Fruit fly (Drosophila melanogaster) whole organism, embryonic: ENCODE data around the gene SkpD.

Experiments
- Ada2b ChIP-seq: fragments of 200-800 bp; sonication (Bioruptor generic); IDR thresholded peaks from 2 replicates; pipeline ENCODE4 v1.3.6; 2022; ENCODE audit warnings: missing biosample characterization, missing genetic modification characterization
- B-H1 ChIP-seq: fragments of 200-800 bp; sonication (Bioruptor generic); IDR thresholded peaks from 3 replicates; pipeline ENCODE4 v1.3.6; 2022; ENCODE audit warnings: missing biosample characterization, missing genetic modification characterization
- B-H2 ChIP-seq: fragments of 200-800 bp; sonication (Bioruptor generic); optimal IDR thresholded peaks from 2 replicates; lab custom pipeline; 2018; ENCODE audit warnings: missing biosample characterization, mild to moderate bottlenecking, missing genetic modification characterization
- CG1024 ChIP-seq: fragments of 200-800 bp; sonication (Bioruptor generic); IDR thresholded peaks from 2 replicates; pipeline ENCODE4 v1.3.6; 2022; ENCODE audit warnings: missing biosample characterization, missing genetic modification characterization
- CG10979 ChIP-seq: fragments of 200-800 bp; sonication (Bioruptor generic); optimal IDR thresholded peaks from 2 replicates; lab custom pipeline; 2018; ENCODE audit warnings: missing biosample characterization, mild to moderate bottlenecking, missing genetic modification characterization, moderate library complexity
- CG11085 ChIP-seq: fragments of 200-800 bp; sonication (Bioruptor generic); IDR thresholded peaks from 2 replicates; pipeline ENCODE4 v1.3.6; 2022; ENCODE audit warnings: missing biosample characterization, missing genetic modification characterization
- CG11696 ChIP-seq: fragments of 200-800 bp; sonication (Bioruptor generic); IDR thresholded peaks from 2 replicates; pipeline ENCODE4 v1.3.6; 2022; ENCODE audit warnings: missing biosample characterization, missing genetic modification characterization
- CG12104 ChIP-seq: fragments of 200-800 bp; sonication (Bioruptor generic); optimal IDR thresholded peaks from 3 replicates; lab custom pipeline; 2016; ENCODE audit warnings: missing biosample characterization, missing genetic modification characterization
- CG12744 ChIP-seq: fragments of 200-800 bp; sonication (Bioruptor generic); optimal IDR thresholded peaks from 2 replicates; lab custom pipeline; 2016; ENCODE audit warnings: missing biosample characterization, missing genetic modification characterization
- CG13894 ChIP-seq: fragments of 200-800 bp; sonication (Bioruptor generic); optimal IDR thresholded peaks from 3 replicates; lab custom pipeline; 2018; ENCODE audit warnings: missing biosample characterization, mild to moderate bottlenecking, missing genetic modification characterization, moderate library complexity
- CG15514 ChIP-seq: fragments of 200-800 bp; sonication (Bioruptor generic); optimal IDR thresholded peaks from 3 replicates; lab custom pipeline; 2017; ENCODE audit warnings: missing biosample characterization, missing genetic modification characterization, mild to moderate bottlenecking, moderate library complexity, missing genetic modification reagents
- CG1603 ChIP-seq: fragments of 200-800 bp; sonication (Bioruptor generic); optimal IDR thresholded peaks from 2 replicates; lab custom pipeline; 2019; ENCODE audit warnings: missing biosample characterization, mild to moderate bottlenecking, missing genetic modification characterization, moderate library complexity
- CG16863 ChIP-seq: fragments of 200-800 bp; sonication (Bioruptor generic); optimal IDR thresholded peaks from 3 replicates; lab custom pipeline; 2016; ENCODE audit warnings: missing biosample characterization, missing genetic modification characterization
- CG2202 ChIP-seq: fragments of 200-800 bp; sonication (Bioruptor generic); optimal IDR thresholded peaks from 2 replicates; lab custom pipeline; 2018; ENCODE audit warnings: missing biosample characterization, mild to moderate bottlenecking, missing genetic modification characterization
- CG2889 ChIP-seq: fragments of 200-800 bp; sonication (Bioruptor generic); IDR thresholded peaks from 3 replicates; pipeline ENCODE4 v1.3.6; 2022; ENCODE audit warnings: missing biosample characterization, missing genetic modification characterization
- CG3407 ChIP-seq: fragments of 200-800 bp; sonication (Bioruptor generic); optimal IDR thresholded peaks from 2 replicates; lab custom pipeline; 2018; ENCODE audit warnings: missing biosample characterization, mild to moderate bottlenecking, missing genetic modification characterization
- CG4360 ChIP-seq: fragments of 200-800 bp; sonication (Bioruptor generic); IDR thresholded peaks from 2 replicates; pipeline ENCODE4 v1.3.6; 2022; ENCODE audit warnings: missing biosample characterization, missing genetic modification characterization
- CG4424 ChIP-seq: fragments of 200-800 bp; sonication (Bioruptor generic); optimal IDR thresholded peaks from 3 replicates; lab custom pipeline; 2016; ENCODE audit warnings: missing biosample characterization, missing genetic modification characterization
- CG4854 ChIP-seq: fragments of 200-800 bp; sonication (Bioruptor generic); optimal IDR thresholded peaks from 2 replicates; lab custom pipeline; 2016; ENCODE audit warnings: missing biosample characterization, missing genetic modification characterization, inconsistent platforms
- CG9727 ChIP-seq: fragments of 200-800 bp; sonication (Bioruptor generic); optimal IDR thresholded peaks from 3 replicates; lab custom pipeline; 2017; ENCODE audit warnings: missing biosample characterization, mild to moderate bottlenecking, missing genetic modification characterization
- CG9817 ChIP-seq: fragments of 200-800 bp; sonication (Bioruptor generic); optimal IDR thresholded peaks from 2 replicates; lab custom pipeline; 2018; ENCODE audit warnings: missing biosample characterization, mild to moderate bottlenecking, missing genetic modification characterization, moderate library complexity
- CHES-1-like ChIP-seq: fragments of 200-800 bp; sonication (Bioruptor generic); optimal IDR thresholded peaks from 2 replicates; lab custom pipeline; 2016; ENCODE audit warnings: missing biosample characterization, missing genetic modification characterization
- Fer3 ChIP-seq: fragments of 200-800 bp; sonication (Bioruptor generic); optimal IDR thresholded peaks from 2 replicates; lab custom pipeline; 2018; ENCODE audit warnings: missing biosample characterization, mild to moderate bottlenecking, missing genetic modification characterization, moderate library complexity
- H15 ChIP-seq: fragments of 200-800 bp; sonication (Bioruptor generic); IDR thresholded peaks from 3 replicates; pipeline ENCODE4 v1.3.6; 2022; ENCODE audit warnings: missing biosample characterization, missing genetic modification characterization
- Hand ChIP-seq: fragments of 200-800 bp; sonication (Bioruptor generic); optimal IDR thresholded peaks from 2 replicates; lab custom pipeline; 2017; ENCODE audit warnings: mild to moderate bottlenecking, missing biosample characterization, missing genetic modification reagents, missing genetic modification characterization
- Hey ChIP-seq: fragments of 200-800 bp; sonication (Bioruptor generic); optimal IDR thresholded peaks from 3 replicates; lab custom pipeline; 2018; ENCODE audit warnings: missing biosample characterization, mild to moderate bottlenecking, missing genetic modification characterization
- Lim3 ChIP-seq: fragments of 200-800 bp; sonication (Bioruptor generic); IDR thresholded peaks from 2 replicates; pipeline ENCODE4 v1.3.6; 2022; ENCODE audit warnings: missing biosample characterization, missing genetic modification characterization
- MTF-1 ChIP-seq: fragments of 200-800 bp; sonication (Bioruptor generic); optimal IDR thresholded peaks from 2 replicates; lab custom pipeline; 2018; ENCODE audit warnings: missing biosample characterization, mild to moderate bottlenecking, missing genetic modification characterization, borderline replicate concordance
- NK7.1 ChIP-seq: fragments of 200-800 bp; sonication (Bioruptor generic); optimal IDR thresholded peaks from 3 replicates; lab custom pipeline; 2016; ENCODE audit warnings: missing biosample characterization, missing genetic modification characterization
- Oli ChIP-seq: fragments of 200-800 bp; sonication (Bioruptor generic); optimal IDR thresholded peaks from 2 replicates; lab custom pipeline; 2018; ENCODE audit warnings: missing biosample characterization, mild to moderate bottlenecking, missing genetic modification characterization, moderate library complexity
- Opbp ChIP-seq: fragments of 200-800 bp; sonication (Bioruptor generic); IDR thresholded peaks from 3 replicates; pipeline ENCODE4 v1.3.6; 2022; ENCODE audit warnings: missing biosample characterization, missing genetic modification characterization; ENCODE audit not compliant: partially characterized antibody
- Rfx ChIP-seq: fragments of 200-800 bp; sonication (Bioruptor generic); IDR thresholded peaks from 2 replicates; pipeline ENCODE4 v1.3.6; 2022; ENCODE audit warnings: missing biosample characterization, missing genetic modification characterization
- Sin3A ChIP-seq: fragments of >200 bp; optimal IDR thresholded peaks from 2 replicates; lab custom pipeline; 2018
- Sox100B ChIP-seq: fragments of 200-800 bp; sonication (Bioruptor generic); optimal IDR thresholded peaks from 3 replicates; lab custom pipeline; 2018; ENCODE audit warnings: missing biosample characterization, mild to moderate bottlenecking, missing genetic modification characterization
- az2 ChIP-seq: fragments of 200-800 bp; sonication (Bioruptor generic); optimal IDR thresholded peaks from 3 replicates; lab custom pipeline; 2016; ENCODE audit warnings: missing biosample characterization, missing genetic modification characterization
- cas ChIP-seq: fragments of 200-800 bp; sonication (Bioruptor generic); IDR thresholded peaks from 2 replicates; pipeline ENCODE4 v1.3.6; 2022; ENCODE audit warnings: missing biosample characterization, missing genetic modification characterization
- caup ChIP-seq: fragments of 200-800 bp; sonication (Bioruptor generic); optimal IDR thresholded peaks from 3 replicates; lab custom pipeline; 2017; ENCODE audit warnings: missing biosample characterization, mild to moderate bottlenecking, missing genetic modification characterization, moderate library complexity; ENCODE audit not compliant: severe bottlenecking
- dimm ChIP-seq: fragments of 200-800 bp; sonication (Bioruptor generic); IDR thresholded peaks from 2 replicates; pipeline ENCODE4 v1.3.6; 2022; ENCODE audit warnings: missing biosample characterization, missing genetic modification characterization
- dmrt11E ChIP-seq: fragments of 200-800 bp; sonication (Bioruptor generic); optimal IDR thresholded peaks from 3 replicates; lab custom pipeline; 2018; ENCODE audit warnings: missing biosample characterization, mild to moderate bottlenecking, missing genetic modification characterization, moderate library complexity
- gfzf ChIP-seq: fragments of 200-800 bp; sonication (Bioruptor generic); optimal IDR thresholded peaks from 2 replicates; lab custom pipeline; 2016; ENCODE audit warnings: missing biosample characterization, mild to moderate bottlenecking, missing genetic modification characterization, moderate library complexity
- gsb-n ChIP-seq: fragments of 200-800 bp; sonication (Bioruptor generic); optimal IDR thresholded peaks from 3 replicates; lab custom pipeline; 2018; ENCODE audit warnings: missing biosample characterization, mild to moderate bottlenecking, missing genetic modification characterization
- jigr1 ChIP-seq: fragments of 200-800 bp; sonication (Bioruptor generic); IDR thresholded peaks from 3 replicates; pipeline ENCODE4 v1.3.6; 2022; ENCODE audit warnings: missing biosample characterization, missing genetic modification characterization
- peb ChIP-seq: fragments of 200-800 bp; sonication (Bioruptor generic); IDR thresholded peaks from 2 replicates; pipeline ENCODE4 v1.3.6; 2022; ENCODE audit warnings: missing biosample characterization, missing genetic modification characterization
- psq ChIP-seq: fragments of 200-800 bp; sonication (Bioruptor generic); optimal IDR thresholded peaks from 2 replicates; lab custom pipeline; 2017; ENCODE audit warnings: missing biosample characterization, missing genetic modification characterization
- ro ChIP-seq: fragments of 200-800 bp; sonication (Bioruptor generic); IDR thresholded peaks from 2 replicates; pipeline ENCODE4 v1.3.6; 2022; ENCODE audit warnings: missing biosample characterization, missing genetic modification characterization
- run ChIP-seq: fragments of 200-800 bp; sonication (Bioruptor generic); optimal IDR thresholded peaks from 3 replicates; lab custom pipeline; 2018; ENCODE audit warnings: missing biosample characterization, mild to moderate bottlenecking, missing genetic modification characterization
- scrt ChIP-seq: fragments of 200-800 bp; sonication (Bioruptor generic); optimal IDR thresholded peaks from 2 replicates; lab custom pipeline; 2018; ENCODE audit warnings: missing biosample characterization, mild to moderate bottlenecking, missing genetic modification characterization, moderate library complexity
- sens ChIP-seq: fragments of 200-800 bp; sonication (Bioruptor generic); peaks from one replicate; lab custom pipeline; 2016; ENCODE audit warnings: missing biosample characterization, missing genetic modification characterization
- so ChIP-seq: fragments of 200-800 bp; sonication (Bioruptor generic); IDR thresholded peaks from 3 replicates; pipeline ENCODE4 v1.3.6; 2022; ENCODE audit warnings: missing biosample characterization, missing genetic modification characterization
- wek ChIP-seq: fragments of 200-800 bp; sonication (Bioruptor generic); optimal IDR thresholded peaks from 3 replicates; lab custom pipeline; 2018; ENCODE audit warnings: missing biosample characterization, mild to moderate bottlenecking, missing genetic modification characterization, moderate library complexity

The SkpD gene

DNA sequence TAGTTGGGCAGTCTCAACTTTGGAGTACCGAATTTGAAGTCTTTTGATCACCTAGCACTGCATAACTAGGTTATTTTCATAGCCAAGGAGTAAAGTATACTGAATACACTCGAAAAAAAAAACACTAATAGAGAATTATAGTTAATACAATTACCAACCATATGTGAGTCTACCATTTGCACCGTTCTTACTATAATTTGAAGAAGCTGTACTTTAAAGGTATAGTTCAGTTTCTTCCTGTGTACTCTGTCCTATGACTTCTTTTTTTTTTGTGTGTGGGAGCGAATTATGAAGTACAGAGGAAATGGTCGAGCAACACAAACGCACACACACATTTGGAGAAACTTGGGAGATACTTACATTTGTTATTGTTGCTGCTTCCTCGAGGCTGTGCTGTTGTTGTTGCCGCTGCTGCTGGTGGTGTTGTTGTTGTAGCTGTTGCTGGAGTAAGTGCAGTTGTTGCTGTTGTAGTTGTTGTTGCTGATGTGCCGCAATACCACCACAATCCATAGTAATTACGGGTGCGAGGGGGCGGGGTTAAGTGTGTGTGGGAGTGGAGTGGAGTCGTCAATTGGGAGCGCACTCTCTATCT, 38.1 kb downstream of the SkpD start (continued):
- TF ChIP-seq so (GFP tag; lab: Robert Waterston, UW) = peak; percentile 74; the same call in 2 of the 3 replicates
- peak; percentile 73 for TF ChIP-seq CG12104 (GFP tag; lab: Kevin White, UChicago)
- TF ChIP-seq MTF-1 (GFP tag; lab: Kevin White, UChicago) = peak; percentile 81
- peak; percentile 97 for TF ChIP-seq CG10979 (tag; lab: Kevin White, UChicago)
- TF ChIP-seq CG4854 (GFP tag; lab: Kevin White, UChicago) = peak; percentile 75
- TF ChIP-seq dmrt11E (tag; lab: Kevin White, UChicago) = peak; percentile 98
- TF ChIP-seq CG2202 (tag; lab: Kevin White, UChicago) = peak; percentile 88
- peak; percentile 68 for TF ChIP-seq scrt
- TF ChIP-seq CG4360 (GFP tag; lab: Robert Waterston, UW) = peak; percentile 100
- peak; percentile 67 for TF ChIP-seq ro (GFP tag; lab: Robert Waterston, UW)
- no peak for TF ChIP-seq B-H2
- peak; percentile 88 for TF ChIP-seq CG12744
- TF ChIP-seq Rfx (GFP tag; lab: Robert Waterston, UW) = peak; percentile 71
- peak; percentile 94 for TF ChIP-seq CG4424 (GFP tag; lab: Kevin White, UChicago)
- peak; percentile 94 for TF ChIP-seq Oli
- TF ChIP-seq CG3407 (GFP tag; lab: Kevin White, UChicago) = peak; percentile 89
- TF ChIP-seq az2 (GFP tag; lab: Kevin White, UChicago) = peak; percentile 96
- no peak for TF ChIP-seq Opbp (GFP tag; lab: Robert Waterston, UW)
- TF ChIP-seq Hey (tag; lab: Kevin White, UChicago) = no peak
- TF ChIP-seq gfzf (GFP tag; lab: Kevin White, UChicago) = no peak
- TF ChIP-seq CG11696 (GFP tag; lab: Robert Waterston, UW) = peak; percentile 68
- TF ChIP-seq cas (GFP tag; lab: Robert Waterston, UW) = no peak
- TF ChIP-seq CG16863 (GFP tag; lab: Kevin White, UChicago) = peak; percentile 93
- peak; percentile 94 for TF ChIP-seq gsb-n (tag; lab: Kevin White, UChicago)
- no peak for TF ChIP-seq CG13894
- TF ChIP-seq peb = peak; percentile 83
- peak; percentile 31; the same call in 1 of the 3 replicates for TF ChIP-seq jigr1 (GFP tag; lab: Robert Waterston, UW)
- no peak for TF ChIP-seq Sox100B
- TF ChIP-seq NK7.1 (GFP tag; lab: Kevin White, UChicago) = peak; percentile 83
- no peak for TF ChIP-seq Hand (GFP tag; lab: Kevin White, UChicago)
- peak; percentile 94 for TF ChIP-seq CG9727 (GFP tag; lab: Kevin White, UChicago)
- TF ChIP-seq CHES-1-like (GFP tag; lab: Kevin White, UChicago) = peak; percentile 86
- peak; percentile 44; the same call in 1 of the 2 replicates for TF ChIP-seq CG11085 (GFP tag; lab: Robert Waterston, UW)
- TF ChIP-seq Ada2b (GFP tag; lab: Robert Waterston, UW) = peak; percentile 86
- peak; percentile 85 for TF ChIP-seq H15
- TF ChIP-seq B-H1 (GFP tag; lab: Robert Waterston, UW) = peak; percentile 78
- peak; percentile 88 for TF ChIP-seq CG1603 (tag; lab: Kevin White, UChicago)
- TF ChIP-seq CG15514 (GFP tag; lab: Kevin White, UChicago) = peak; percentile 13
- peak; percentile 62 for TF ChIP-seq psq (GFP tag; lab: Kevin White, UChicago)
- peak; percentile 99 for TF ChIP-seq sens (GFP tag; lab: Kevin White, UChicago)
- TF ChIP-seq wek (GFP tag; lab: Kevin White, UChicago) = peak; percentile 60
- peak; percentile 66; the same call in 2 of the 3 replicates for TF ChIP-seq CG2889 (GFP tag; lab: Robert Waterston, UW)
- TF ChIP-seq CG1024 (GFP tag; lab: Robert Waterston, UW) = peak; percentile 87
- peak; percentile 63 for TF ChIP-seq caup (GFP tag; lab: Kevin White, UChicago)
- peak; percentile 79 for TF ChIP-seq Fer3 (tag; lab: Kevin White, UChicago)
- TF ChIP-seq Sin3A (lab: Kevin White, UChicago) = no peak
- peak; percentile 50 for TF ChIP-seq run (tag; lab: Kevin White, UChicago)
- peak; percentile 68 for TF ChIP-seq CG9817
- peak; percentile 64; the same call in 1 of the 2 replicates for TF ChIP-seq Lim3 (GFP tag; lab: Robert Waterston, UW)
- peak; percentile 64 for TF ChIP-seq dimm (GFP tag; lab: Robert Waterston, UW)
